Worm (Caenorhabditis elegans): Measurements from ENCODE around the gene frpr-16.

DNA sequence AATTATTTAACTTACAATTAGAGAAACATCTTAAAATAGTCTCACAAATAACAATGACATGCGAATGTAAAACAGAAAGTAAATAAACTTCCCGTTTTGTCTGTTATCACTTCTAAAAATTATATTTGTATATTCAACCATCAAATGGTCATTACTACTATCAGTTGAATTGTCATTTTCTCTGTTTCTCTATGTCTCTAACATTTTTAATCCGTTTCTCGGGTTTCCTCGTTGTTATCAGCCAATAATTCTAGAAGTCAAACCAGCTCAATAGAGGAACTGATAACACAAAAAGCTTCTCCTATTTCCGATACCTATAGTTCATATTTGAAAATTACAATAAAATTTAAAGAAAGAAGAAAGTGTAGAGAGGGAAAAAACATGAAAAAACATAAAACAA is 4.4 kb downstream of the frpr-16 start:
- no peak for TF ChIP-seq nhr-12 (tag; optimal IDR thresholded peaks at IDR 0.05)
- no peak for TF ChIP-seq snpc-4 (tag; optimal IDR thresholded peaks at IDR 0.05)
- TF ChIP-seq lsy-2 (tag; optimal IDR thresholded peaks at IDR 0.05), result no peak
- no peak for TF ChIP-seq zip-8 (tag; optimal IDR thresholded peaks at IDR 0.05)
- no peak for TF ChIP-seq unc-39 (tag; optimal IDR thresholded peaks at IDR 0.05)
- no peak for TF ChIP-seq mab-5 (tag; optimal IDR thresholded peaks at IDR 0.05)
- no peak for TF ChIP-seq nhr-237 (tag; optimal IDR thresholded peaks at IDR 0.05)
- no peak for TF ChIP-seq flh-1 (GFP tag; optimal IDR thresholded peaks at IDR 0.05)
- no peak for TF ChIP-seq sptf-1 (tag; optimal IDR thresholded peaks at IDR 0.05)
- TF ChIP-seq cnd-1 (tag; optimal IDR thresholded peaks at IDR 0.05), result no peak
- no peak for TF ChIP-seq elt-3 (tag; optimal IDR thresholded peaks at IDR 0.05)
- no peak for TF ChIP-seq bed-3 (GFP tag; optimal IDR thresholded peaks at IDR 0.05)
- no peak for TF ChIP-seq elt-1 (tag; optimal IDR thresholded peaks at IDR 0.05; ENCODE audit: borderline replicate concordance, insufficient read depth)
- no peak for TF ChIP-seq ceh-83 (GFP tag; optimal IDR thresholded peaks at IDR 0.05)

Measured in whole organism, mixed stage, embryonic.